Fruit fly (Drosophila melanogaster): ENCODE measurements around the gene Poxm.

The Poxm gene

DNA sequence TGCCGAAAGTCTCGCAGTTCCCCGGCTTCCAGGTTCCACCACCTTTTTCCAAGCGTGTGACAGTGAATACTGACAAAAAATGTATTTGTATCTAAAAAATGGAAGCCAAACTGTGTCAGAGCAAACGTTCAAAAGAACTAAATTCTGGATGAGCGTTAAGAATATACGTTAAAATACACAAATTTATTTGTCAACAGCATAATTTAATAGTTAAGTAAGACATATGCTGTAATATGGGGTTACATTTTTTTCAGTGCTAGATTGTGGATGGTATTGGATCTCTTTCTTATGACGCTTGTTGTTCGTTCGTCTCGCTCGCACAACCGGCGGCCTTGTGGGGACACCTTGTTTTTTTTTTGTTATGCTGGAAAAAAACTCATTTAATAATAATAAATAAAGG, 22.0 kb upstream of the Poxm start (continued):
- TF ChIP-seq Gsc (GFP tag; IDR thresholded peaks at IDR 0.05) (peak; percentile 66), CG12104 (GFP tag; optimal IDR thresholded peaks at IDR 0.05) (peak; percentile 94), Atf-2 (GFP tag; optimal IDR thresholded peaks at IDR 0.05) (peak; percentile 94), CG6683 (GFP tag; optimal IDR thresholded peaks at IDR 0.05) (peak; percentile 90), CG8281 (tag; optimal IDR thresholded peaks at IDR 0.05) (peak; percentile 80), CG14860 (GFP tag; IDR thresholded peaks at IDR 0.05; ENCODE audit: partially characterized antibody) (no peak), ap (GFP tag; IDR thresholded peaks at IDR 0.05) (peak; percentile 87), Stat92E (GFP tag; optimal IDR thresholded peaks at IDR 0.05) (no peak), CG31365 (tag; optimal IDR thresholded peaks at IDR 0.05) (peak; percentile 82), CG4617 (GFP tag; optimal IDR thresholded peaks at IDR 0.05; ENCODE audit: borderline replicate concordance) (peak; percentile 79), tgo (GFP tag; IDR thresholded peaks at IDR 0.05) (peak; percentile 95), CG2129 (GFP tag; IDR thresholded peaks at IDR 0.05; ENCODE audit: partially characterized antibody) (no peak), slp2 (GFP tag; optimal IDR thresholded peaks at IDR 0.05) (peak; percentile 96), Lhr (GFP tag; optimal IDR thresholded peaks at IDR 0.05) (peak; percentile 9), CG7745 (tag; optimal IDR thresholded peaks at IDR 0.05) (no peak), CG11695 (GFP tag; IDR thresholded peaks at IDR 0.05) (peak; percentile 96), CG17359 (tag; optimal IDR thresholded peaks at IDR 0.05) (peak; percentile 96), ssp (GFP tag; IDR thresholded peaks at IDR 0.05) (peak; percentile 83), CG8290 (GFP tag; optimal IDR thresholded peaks at IDR 0.05) (peak; percentile 81), CG8290 (tag; optimal IDR thresholded peaks at IDR 0.05) (peak in 1 of 2 experiments; percentile 98), grau (tag; optimal IDR thresholded peaks at IDR 0.05) (peak; percentile 97), GATAe (GFP tag; conservative IDR thresholded peaks at IDR 0.05) (peak; percentile 87), amos (GFP tag; IDR thresholded peaks at IDR 0.05; ENCODE audit: partially characterized antibody) (no peak), sna (GFP tag; IDR thresholded peaks at IDR 0.05; ENCODE audit: partially characterized antibody) (no peak), shn (GFP tag; optimal IDR thresholded peaks at IDR 0.05) (peak; percentile 96), bab2 (GFP tag; optimal IDR thresholded peaks at IDR 0.05) (peak; percentile 96), CG4424 (GFP tag; optimal IDR thresholded peaks at IDR 0.05) (peak; percentile 95), CG7357 (GFP tag; IDR thresholded peaks at IDR 0.05) (peak; percentile 78; the same call in 2 of the 3 replicates), croc (GFP tag; conservative IDR thresholded peaks at IDR 0.05) (peak; percentile 80), CG13624 (GFP tag; optimal IDR thresholded peaks at IDR 0.05) (peak; percentile 99), sens (GFP tag) (peak; percentile 99), tup (GFP tag; optimal IDR thresholded peaks at IDR 0.05) (peak; percentile 87), gfzf (GFP tag; optimal IDR thresholded peaks at IDR 0.05) (peak; percentile 2), MBD-R2 (GFP tag; IDR thresholded peaks at IDR 0.05) (peak; percentile 90), Ravus (GFP tag; IDR thresholded peaks at IDR 0.05) (peak; percentile 91), CG3407 (GFP tag; optimal IDR thresholded peaks at IDR 0.05) (peak; percentile 87), CG34376 (GFP tag; optimal IDR thresholded peaks at IDR 0.05) (peak; percentile 95), CG15011 (GFP tag; optimal IDR thresholded peaks at IDR 0.05) (peak; percentile 92), Doc2 (GFP tag; IDR thresholded peaks at IDR 0.05) (peak; percentile 83; the same call in 1 of the 2 replicates), CG9215 (GFP tag; IDR thresholded peaks at IDR 0.05) (peak; percentile 94), Nf-YB (GFP tag; optimal IDR thresholded peaks at IDR 0.05) (peak; percentile 78), CG11560 (tag; IDR thresholded peaks at IDR 0.05) (peak; percentile 87), yki (optimal IDR thresholded peaks at IDR 0.05) (no peak), HLH4C (GFP tag; IDR thresholded peaks at IDR 0.05; ENCODE audit: partially characterized antibody) (no peak), ham (GFP tag; IDR thresholded peaks at IDR 0.05) (peak; percentile 85; the same call in 1 of the 2 replicates), zfh2 (GFP tag; optimal IDR thresholded peaks at IDR 0.05) (peak; percentile 95), CG13287 (GFP tag; IDR thresholded peaks at IDR 0.05; ENCODE audit: partially characterized antibody) (no peak), crp (GFP tag; optimal IDR thresholded peaks at IDR 0.05) (peak in 1 of 2 experiments; percentile 57), nau (GFP tag; optimal IDR thresholded peaks at IDR 0.05) (peak; percentile 88), da (GFP tag; optimal IDR thresholded peaks at IDR 0.05) (peak; percentile 64), Bgb (GFP tag; IDR thresholded peaks at IDR 0.05; ENCODE audit: partially characterized antibody) (no peak)
